Worm (Caenorhabditis elegans): ENCODE data around the gene C45B2.8.

ce11 chrX:6048508-6048907 is 39.3 kb upstream of the C45B2.8 start, which contains the start of gene pak-1:
- TF ChIP-seq ama-1 (optimal IDR thresholded peaks at IDR 0.05) (no peak), unc-86 (tag; optimal IDR thresholded peaks at IDR 0.05) (no peak), dmd-4 (tag; optimal IDR thresholded peaks at IDR 0.05; ENCODE audit: borderline replicate concordance) (no peak), nhr-232 (tag; optimal IDR thresholded peaks at IDR 0.05) (no peak)

Measured in whole organism, late embryonic.